Fruit fly (Drosophila melanogaster): ENCODE measurements around the gene ppk18.

The ppk18 gene

dm6 chr2L:9770896-9771295 lies at the start of gene ppk18:
Gene ppk18, minus strand, starts transcription at chr2L:9770996.
- TF ChIP-seq usp (GFP tag; optimal IDR thresholded peaks at IDR 0.05) (no peak), Dll (optimal IDR thresholded peaks at IDR 0.05) (no peak), EcR (GFP tag; optimal IDR thresholded peaks at IDR 0.05) (no peak), CG8478 (optimal IDR thresholded peaks at IDR 0.05) (no peak), psq (optimal IDR thresholded peaks at IDR 0.05) (no peak), pan (optimal IDR thresholded peaks at IDR 0.05) (no peak)

- TF ChIP-seq usp (GFP tag; optimal IDR thresholded peaks at IDR 0.05) = no peak
- no peak for TF ChIP-seq EcR (GFP tag; optimal IDR thresholded peaks at IDR 0.05)
- no peak for TF ChIP-seq pan (optimal IDR thresholded peaks at IDR 0.05)
These were observed 22.1 kb upstream of the ppk18 start, which contains the start of gene CG13123 for dm6 chr2L:9792945-9793344. Gene CG13123, minus strand, starts transcription at chr2L:9793107.

- TF ChIP-seq pan (optimal IDR thresholded peaks at IDR 0.05) (no peak), Dll (optimal IDR thresholded peaks at IDR 0.05) (no peak), CG8478 (optimal IDR thresholded peaks at IDR 0.05) (no peak), psq (optimal IDR thresholded peaks at IDR 0.05) (no peak), EcR (GFP tag; optimal IDR thresholded peaks at IDR 0.05) (no peak), usp (GFP tag; optimal IDR thresholded peaks at IDR 0.05) (no peak)
These were observed 19.8 kb upstream of the ppk18 start, which contains the start of gene CG4036 for dm6 chr2L:9790535-9790992. Gene CG4036, plus strand, starts transcription at chr2L:9790882.

dm6 chr2L:9785917-9786432 lies 15.2 kb upstream of the ppk18 start:
- TF ChIP-seq pan (optimal IDR thresholded peaks at IDR 0.05) (no peak), EcR (GFP tag; optimal IDR thresholded peaks at IDR 0.05) (peak in 1 of 2 experiments; percentile 14)

dm6 chr2L:9784468-9784867 lies 13.7 kb upstream of the ppk18 start:
- TF ChIP-seq Dll (optimal IDR thresholded peaks at IDR 0.05) (no peak), CG8478 (optimal IDR thresholded peaks at IDR 0.05) (no peak), usp (GFP tag; optimal IDR thresholded peaks at IDR 0.05) (no peak), pan (optimal IDR thresholded peaks at IDR 0.05) (no peak), psq (optimal IDR thresholded peaks at IDR 0.05) (no peak), EcR (GFP tag; optimal IDR thresholded peaks at IDR 0.05) (no peak)

- TF ChIP-seq usp (GFP tag; optimal IDR thresholded peaks at IDR 0.05) (no peak), psq (optimal IDR thresholded peaks at IDR 0.05) (no peak), pan (optimal IDR thresholded peaks at IDR 0.05) (no peak), Dll (optimal IDR thresholded peaks at IDR 0.05) (no peak), EcR (GFP tag; optimal IDR thresholded peaks at IDR 0.05) (no peak), CG8478 (optimal IDR thresholded peaks at IDR 0.05) (no peak)
These were observed 12.3 kb upstream of the ppk18 start for dm6 chr2L:9783130-9783529.

dm6 chr2L:9782176-9782581 lies 11.4 kb upstream of the ppk18 start, which contains the start of gene IP3K1:
Gene IP3K1, plus strand, starts transcription at chr2L:9782384.
- TF ChIP-seq usp (GFP tag; optimal IDR thresholded peaks at IDR 0.05) = no peak
- peak in 1 of 2 experiments; percentile 81 for TF ChIP-seq EcR (GFP tag; optimal IDR thresholded peaks at IDR 0.05)
- no peak for TF ChIP-seq pan (optimal IDR thresholded peaks at IDR 0.05)
- no peak for TF ChIP-seq Dll (optimal IDR thresholded peaks at IDR 0.05)
- TF ChIP-seq CG8478 (optimal IDR thresholded peaks at IDR 0.05) = no peak
- no peak for TF ChIP-seq psq (optimal IDR thresholded peaks at IDR 0.05)

- no peak for TF ChIP-seq EcR (GFP tag; optimal IDR thresholded peaks at IDR 0.05)
- no peak for TF ChIP-seq CG8478 (optimal IDR thresholded peaks at IDR 0.05)
- no peak for TF ChIP-seq psq (optimal IDR thresholded peaks at IDR 0.05)
- TF ChIP-seq Dll (optimal IDR thresholded peaks at IDR 0.05) = no peak
- TF ChIP-seq pan (optimal IDR thresholded peaks at IDR 0.05) = no peak
- no peak for TF ChIP-seq usp (GFP tag; optimal IDR thresholded peaks at IDR 0.05)
These were observed 9.0 kb upstream of the ppk18 start for dm6 chr2L:9779754-9780153.

dm6 chr2L:9779147-9779546 lies 8.4 kb upstream of the ppk18 start:
- TF ChIP-seq usp (GFP tag; optimal IDR thresholded peaks at IDR 0.05) (no peak), psq (optimal IDR thresholded peaks at IDR 0.05) (no peak), pan (optimal IDR thresholded peaks at IDR 0.05) (no peak), Dll (optimal IDR thresholded peaks at IDR 0.05) (no peak), CG8478 (optimal IDR thresholded peaks at IDR 0.05) (no peak), EcR (GFP tag; optimal IDR thresholded peaks at IDR 0.05) (no peak)

- TF ChIP-seq usp (GFP tag; optimal IDR thresholded peaks at IDR 0.05) (no peak), psq (optimal IDR thresholded peaks at IDR 0.05) (no peak), pan (optimal IDR thresholded peaks at IDR 0.05) (no peak), Dll (optimal IDR thresholded peaks at IDR 0.05) (no peak), EcR (GFP tag; optimal IDR thresholded peaks at IDR 0.05) (no peak), CG8478 (optimal IDR thresholded peaks at IDR 0.05) (no peak)
These were observed 7.6 kb upstream of the ppk18 start for dm6 chr2L:9778416-9778815.

- TF ChIP-seq Dll (optimal IDR thresholded peaks at IDR 0.05) (no peak), pan (optimal IDR thresholded peaks at IDR 0.05) (no peak), EcR (GFP tag; optimal IDR thresholded peaks at IDR 0.05) (no peak), CG8478 (optimal IDR thresholded peaks at IDR 0.05) (no peak), usp (GFP tag; optimal IDR thresholded peaks at IDR 0.05) (no peak), psq (optimal IDR thresholded peaks at IDR 0.05) (no peak)
These were observed 7.1 kb upstream of the ppk18 start for dm6 chr2L:9777927-9778326.

dm6 chr2L:9774980-9775628 lies 4.3 kb upstream of the ppk18 start, which contains the start of the genes ppk11 and ppk16:
Gene ppk11, minus strand, starts transcription at chr2L:9775030.
Gene ppk16, minus strand, starts transcription at chr2L:9775030.
- TF ChIP-seq usp (GFP tag; optimal IDR thresholded peaks at IDR 0.05) (no peak), psq (optimal IDR thresholded peaks at IDR 0.05) (no peak)

dm6 chr2L:9768735-9769134 lies 2.1 kb downstream of the ppk18 start, which contains the start of gene CG17633:
Gene CG17633, plus strand, starts transcription at chr2L:9769060.
- TF ChIP-seq Dll (optimal IDR thresholded peaks at IDR 0.05) (no peak), psq (optimal IDR thresholded peaks at IDR 0.05) (no peak), pan (optimal IDR thresholded peaks at IDR 0.05) (no peak), EcR (GFP tag; optimal IDR thresholded peaks at IDR 0.05) (no peak), CG8478 (optimal IDR thresholded peaks at IDR 0.05) (no peak), usp (GFP tag; optimal IDR thresholded peaks at IDR 0.05) (no peak)

Data from whole organism.